Worm (Caenorhabditis elegans) whole organism, L4 larva: Measurements from ENCODE around the gene nhr-228.
"Not testable (repeated sequence)": the region's sequence is repeated elsewhere in the genome, so short reads cannot be mapped to it uniquely, and the experiment has no call there.

Experiments
- D1046.2 ChIP-seq: fragments of 200-800 bp; sonication (Bioruptor generic); IDR thresholded peaks from 2 replicates; pipeline ENCODE4 v1.3.6; 2022; ENCODE audit warnings: missing genetic modification characterization, missing compliant biosample characterization
- Y105C5A.15 ChIP-seq: fragments of 200-800 bp; sonication (Bioruptor generic); IDR thresholded peaks from 2 replicates; pipeline ENCODE4 v1.3.6; 2022; ENCODE audit warnings: missing genetic modification characterization, missing compliant biosample characterization
- Y5F2A.4 ChIP-seq: fragments of 200-800 bp; sonication (Bioruptor generic); optimal IDR thresholded peaks from 2 replicates; lab custom pipeline; 2018; ENCODE audit warnings: mild to moderate bottlenecking, missing genetic modification characterization, missing compliant biosample characterization
- daf-16 ChIP-seq, 3 experiments: sonication (generic microtip); optimal IDR thresholded peaks; 2 replicates each; lab custom pipeline; 2016 to 2017; ENCODE audit warnings: missing genetic modification characterization in 3 of 3, missing genetic modification reagents in 3 of 3, mild to moderate bottlenecking in 2 of 3, missing compliant biosample characterization in 2 of 3, missing biosample characterization in 1 of 3, moderate library complexity in 1 of 3
- egl-43 ChIP-seq: fragments of 200-800 bp; sonication (Bioruptor generic); IDR thresholded peaks from 2 replicates; pipeline ENCODE4 v1.3.6; 2022; ENCODE audit warnings: missing genetic modification reagents, missing genetic modification characterization, missing compliant biosample characterization
- nhr-10 ChIP-seq: fragments of 150-350 bp; optimal IDR thresholded peaks from 2 replicates; lab custom pipeline; 2014; ENCODE audit warnings: missing biosample characterization, missing genetic modification characterization
- set-16 ChIP-seq: fragments of 200-800 bp; sonication (Bioruptor generic); IDR thresholded peaks from 2 replicates; pipeline ENCODE4 v1.3.6; 2022; ENCODE audit warnings: missing genetic modification reagents, missing genetic modification characterization, missing compliant biosample characterization
- snpc-4 ChIP-seq: fragments of 150-350 bp; optimal IDR thresholded peaks from 2 replicates; lab custom pipeline; 2014; ENCODE audit warnings: missing biosample characterization, missing genetic modification characterization
- tra-1 ChIP-seq: fragments of 200-800 bp; sonication (Bioruptor generic); IDR thresholded peaks from 2 replicates; pipeline ENCODE4 v1.3.6; 2022; ENCODE audit warnings: missing genetic modification reagents, missing genetic modification characterization, missing compliant biosample characterization
- unc-130 ChIP-seq: sonication (generic microtip); optimal IDR thresholded peaks from 2 replicates; lab custom pipeline; 2016; ENCODE audit warnings: missing genetic modification reagents, missing genetic modification characterization, missing compliant biosample characterization

Gene nhr-228

DNA sequence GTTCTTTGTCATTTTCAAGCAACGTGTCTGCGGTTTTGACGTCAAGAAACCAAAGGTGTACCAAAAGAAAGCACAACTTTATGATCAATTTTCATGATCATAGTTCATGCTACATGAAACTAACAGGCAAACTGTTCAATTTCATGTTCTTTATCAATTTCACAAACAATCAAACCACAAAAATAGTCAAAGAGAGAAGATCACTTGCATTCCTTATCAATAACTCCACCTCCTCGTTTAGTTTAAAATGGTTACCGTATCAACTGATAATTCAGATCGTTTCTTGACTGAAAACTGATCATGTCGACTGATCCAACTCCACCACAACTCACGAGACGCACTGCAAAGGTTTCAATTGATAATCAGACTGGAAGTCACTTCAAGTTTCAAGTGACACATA lies 48.6 kb downstream of the nhr-228 start, which contains the start of gene pud-1.1:
pud-1.1 (plus strand) TSS at position 301 of the 400 bp plus-strand sequence.
- TF ChIP-seq tra-1 (GFP tag; lab: Robert Waterston, UW); unc-130 (GFP tag; lab: Kevin White, UChicago); nhr-10: not testable (repeated sequence)

DNA sequence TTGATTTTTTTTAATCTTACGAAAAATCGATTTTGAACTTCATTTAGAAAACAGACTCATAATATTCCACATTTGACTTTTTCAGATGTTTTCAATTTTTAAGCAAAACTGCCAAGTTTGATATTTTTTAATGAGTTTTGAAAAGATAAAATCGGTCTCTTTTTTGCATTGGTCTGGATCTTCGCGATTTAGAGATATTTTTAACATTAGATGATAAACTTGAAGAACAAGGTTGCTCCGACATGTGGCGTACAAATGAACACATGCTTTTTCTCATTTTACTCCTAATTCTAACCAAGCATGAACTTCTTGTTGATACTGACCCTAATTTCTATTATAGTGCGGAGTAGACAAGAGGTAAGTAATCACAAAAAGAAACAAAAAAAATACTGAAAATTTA lies 50.1 kb downstream of the nhr-228 start, which contains the start of gene irld-32:
irld-32 (plus strand) TSS at position 301 of the 400 bp plus-strand sequence.
- not testable (repeated sequence) for TF ChIP-seq daf-16 (GFP tag; optimal IDR thresholded peaks at IDR 0.05; lab: Kevin White, UChicago); daf-16 (tag; optimal IDR thresholded peaks at IDR 0.05; lab: Kevin White, UChicago); snpc-4 (tag; lab: Kevin White, UChicago); Y5F2A.4
- TF ChIP-seq, all 104 proteins: peak for 0; not testable (repeated sequence) for 104

DNA sequence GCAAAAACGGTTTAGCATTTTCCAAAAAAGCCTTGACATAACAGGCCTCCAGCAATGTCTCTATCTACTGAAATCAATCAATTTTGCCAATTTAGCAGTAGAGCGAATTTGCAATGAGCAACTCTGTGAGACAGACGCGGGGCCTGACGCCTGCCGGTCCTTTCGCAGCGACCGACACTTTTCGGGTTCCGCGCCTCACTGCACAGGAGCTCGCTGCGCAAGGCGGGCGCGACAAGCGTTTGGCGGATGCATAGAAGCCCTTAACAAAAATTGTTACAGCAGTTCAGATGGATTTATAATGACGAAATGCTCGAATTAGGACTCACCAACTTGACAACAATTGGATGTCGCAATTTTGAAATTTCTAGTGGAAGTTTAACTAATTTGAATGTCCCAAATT lies 51.3 kb downstream of the nhr-228 start:
- TF ChIP-seq D1046.2 (GFP tag; lab: Robert Waterston, UW) (0 out of 2 replicates have a peak, but pooled peaks have one; percentile 10), egl-43 (GFP tag; lab: Robert Waterston, UW) (peak; percentile 69), set-16 (GFP tag; lab: Robert Waterston, UW) (peak; percentile 89), Y105C5A.15 (GFP tag; lab: Robert Waterston, UW) (0 out of 2 replicates have a peak, but pooled peaks have one; percentile 16)
